Fruit fly (Drosophila melanogaster) whole organism, embryonic: ENCODE data around the gene CG6231.
A peak's percentile ranks its signal among the peaks of the same experiment; 100 is the strongest.

Experiments used
- CG10267 ChIP-seq: fragments of 200-800 bp; sonication (Bioruptor generic); optimal IDR thresholded peaks from 2 replicates; lab custom pipeline; 2018; ENCODE audit warnings: missing biosample characterization, mild to moderate bottlenecking, missing genetic modification characterization, moderate library complexity
- CG11560 ChIP-seq: fragments of 200-800 bp; sonication (Bioruptor generic); IDR thresholded peaks from 3 replicates; pipeline ENCODE4 v1.3.6; 2022; ENCODE audit warnings: missing biosample characterization, missing genetic modification characterization
- CG12744 ChIP-seq: fragments of 200-800 bp; sonication (Bioruptor generic); optimal IDR thresholded peaks from 2 replicates; lab custom pipeline; 2016; ENCODE audit warnings: missing biosample characterization, missing genetic modification characterization
- CG13775 ChIP-seq: fragments of 200-800 bp; sonication (Bioruptor generic); optimal IDR thresholded peaks from 3 replicates; lab custom pipeline; 2017; ENCODE audit warnings: missing biosample characterization, mild to moderate bottlenecking, missing genetic modification characterization
- CG14860 ChIP-seq: fragments of 200-800 bp; sonication (Bioruptor generic); IDR thresholded peaks from 3 replicates; pipeline ENCODE4 v1.3.6; 2022; ENCODE audit warnings: missing biosample characterization, missing genetic modification characterization; ENCODE audit not compliant: partially characterized antibody
- CG2712 ChIP-seq: fragments of 200-800 bp; optimal IDR thresholded peaks from 3 replicates; lab custom pipeline; 2019; ENCODE audit warnings: missing biosample characterization, mild to moderate bottlenecking, missing genetic modification characterization, moderate library complexity
- CG3065 ChIP-seq: fragments of 200-800 bp; sonication (Bioruptor generic); optimal IDR thresholded peaks from 2 replicates; lab custom pipeline; 2016; ENCODE audit warnings: missing biosample characterization, missing genetic modification characterization
- CG32772 ChIP-seq: fragments of 200-800 bp; sonication (Bioruptor generic); IDR thresholded peaks from 2 replicates; pipeline ENCODE4 v1.3.6; 2022; ENCODE audit warnings: missing biosample characterization, missing genetic modification characterization
- CG34376 ChIP-seq: fragments of 200-800 bp; sonication (Bioruptor generic); optimal IDR thresholded peaks from 2 replicates; lab custom pipeline; 2018; ENCODE audit warnings: missing biosample characterization, mild to moderate bottlenecking, missing genetic modification characterization
- CG4328 ChIP-seq: fragments of 200-800 bp; sonication (Bioruptor generic); optimal IDR thresholded peaks from 3 replicates; lab custom pipeline; 2017; ENCODE audit warnings: missing biosample characterization, missing genetic modification reagents, missing genetic modification characterization
- CG6854 ChIP-seq: fragments of 200-800 bp; sonication (Bioruptor generic); optimal IDR thresholded peaks from 3 replicates; lab custom pipeline; 2017; ENCODE audit warnings: missing biosample characterization, mild to moderate bottlenecking, missing genetic modification characterization
- CG7987 ChIP-seq: fragments of 200-800 bp; sonication (Bioruptor generic); optimal IDR thresholded peaks from 2 replicates; lab custom pipeline; 2018; ENCODE audit warnings: missing biosample characterization, mild to moderate bottlenecking, missing genetic modification characterization, moderate library complexity
- CG8765 ChIP-seq: fragments of 200-800 bp; sonication (Bioruptor generic); IDR thresholded peaks from 2 replicates; pipeline ENCODE4 v1.3.6; 2022; ENCODE audit warnings: missing biosample characterization, missing genetic modification characterization
- CkIIα-i1 ChIP-seq: fragments of 200-800 bp; sonication (Bioruptor generic); IDR thresholded peaks from 2 replicates; pipeline ENCODE4 v1.3.6; 2022; ENCODE audit warnings: missing biosample characterization, missing genetic modification characterization
- D ChIP-seq, 2 experiments: fragments of 200-800 bp in 1 of 2; fragments of >200 bp in 1 of 2; sonication (Bioruptor generic) in 1 of 2; optimal IDR thresholded peaks; 2 replicates in 1 of 2; 3 replicates in 1 of 2; lab custom pipeline; 2017; ENCODE audit warnings: mild to moderate bottlenecking in 1 of 2, missing biosample characterization in 1 of 2, missing genetic modification characterization in 1 of 2, missing genetic modification reagents in 1 of 2
- Dad ChIP-seq: fragments of 200-800 bp; sonication (Bioruptor generic); optimal IDR thresholded peaks from 3 replicates; lab custom pipeline; 2016; ENCODE audit warnings: missing biosample characterization, missing genetic modification characterization
- Dbx ChIP-seq: fragments of 200-800 bp; sonication (Bioruptor generic); IDR thresholded peaks from 3 replicates; pipeline ENCODE4 v1.3.6; 2022; ENCODE audit warnings: missing biosample characterization, missing genetic modification characterization
- Ets97D ChIP-seq: fragments of 200-800 bp; sonication (Bioruptor generic); optimal IDR thresholded peaks from 3 replicates; lab custom pipeline; 2016; ENCODE audit warnings: missing biosample characterization, missing genetic modification characterization
- Fer2 ChIP-seq: fragments of 200-800 bp; sonication (Bioruptor generic); optimal IDR thresholded peaks from 2 replicates; lab custom pipeline; 2018; ENCODE audit warnings: missing biosample characterization, mild to moderate bottlenecking, missing genetic modification characterization, moderate library complexity
- Lim3 ChIP-seq: fragments of 200-800 bp; sonication (Bioruptor generic); IDR thresholded peaks from 2 replicates; pipeline ENCODE4 v1.3.6; 2022; ENCODE audit warnings: missing biosample characterization, missing genetic modification characterization
- Myb ChIP-seq: fragments of 200-800 bp; sonication (Bioruptor generic); optimal IDR thresholded peaks from 2 replicates; lab custom pipeline; 2016; ENCODE audit warnings: missing biosample characterization, missing genetic modification characterization
- NK7.1 ChIP-seq: fragments of 200-800 bp; sonication (Bioruptor generic); optimal IDR thresholded peaks from 3 replicates; lab custom pipeline; 2016; ENCODE audit warnings: missing biosample characterization, missing genetic modification characterization
- Nf-YB ChIP-seq: fragments of 200-800 bp; sonication (Bioruptor generic); optimal IDR thresholded peaks from 3 replicates; lab custom pipeline; 2019; ENCODE audit warnings: missing biosample characterization, mild to moderate bottlenecking, missing genetic modification characterization, moderate library complexity
- Opbp ChIP-seq: fragments of 200-800 bp; sonication (Bioruptor generic); IDR thresholded peaks from 3 replicates; pipeline ENCODE4 v1.3.6; 2022; ENCODE audit warnings: missing biosample characterization, missing genetic modification characterization; ENCODE audit not compliant: partially characterized antibody
- cad ChIP-seq: fragments of >200 bp; optimal IDR thresholded peaks from 2 replicates; lab custom pipeline; 2017; ENCODE audit warnings: missing biosample characterization, missing genetic modification characterization
- chm ChIP-seq: fragments of 200-800 bp; sonication (Bioruptor generic); IDR thresholded peaks from 2 replicates; pipeline ENCODE4 v1.3.6; 2022; ENCODE audit warnings: missing biosample characterization, missing genetic modification characterization
- disco-r ChIP-seq: fragments of 200-800 bp; sonication (Bioruptor generic); optimal IDR thresholded peaks from 2 replicates; lab custom pipeline; 2016; ENCODE audit warnings: missing biosample characterization, missing genetic modification characterization
- ewg ChIP-seq: fragments of 200-800 bp; sonication (Bioruptor generic); optimal IDR thresholded peaks from 3 replicates; lab custom pipeline; 2017; ENCODE audit warnings: mild to moderate bottlenecking, missing biosample characterization, missing genetic modification reagents, missing genetic modification characterization
- inv ChIP-seq: fragments of 200-800 bp; sonication (Bioruptor generic); IDR thresholded peaks from 2 replicates; pipeline ENCODE4 v1.3.6; 2022; ENCODE audit warnings: missing biosample characterization, missing genetic modification characterization; ENCODE audit not compliant: partially characterized antibody
- lov ChIP-seq, 2 experiments: fragments of 200-800 bp in 1 of 2; fragments of >200 bp in 1 of 2; sonication (Bioruptor generic) in 1 of 2; IDR thresholded peaks in 1 of 2; optimal IDR thresholded peaks in 1 of 2; 2 replicates in 1 of 2; 3 replicates in 1 of 2; pipeline versions ENCODE4 v1.3.6 to Lab custom; 2017 to 2022; ENCODE audit warnings: missing biosample characterization in 1 of 2, missing genetic modification characterization in 1 of 2
- nau ChIP-seq: fragments of 200-800 bp; sonication (Bioruptor generic); optimal IDR thresholded peaks from 3 replicates; lab custom pipeline; 2017; ENCODE audit warnings: missing biosample characterization, mild to moderate bottlenecking, missing genetic modification characterization, missing genetic modification reagents
- nerfin-2 ChIP-seq: fragments of 200-800 bp; sonication (Bioruptor generic); IDR thresholded peaks from 2 replicates; pipeline ENCODE4 v1.3.6; 2022; ENCODE audit warnings: missing biosample characterization, missing genetic modification characterization; ENCODE audit not compliant: partially characterized antibody
- nmo ChIP-seq: fragments of 200-800 bp; sonication (Bioruptor generic); optimal IDR thresholded peaks from 2 replicates; lab custom pipeline; 2018; ENCODE audit warnings: missing biosample characterization, mild to moderate bottlenecking, missing genetic modification characterization, moderate library complexity
- oc ChIP-seq: fragments of 200-800 bp; sonication (Bioruptor generic); optimal IDR thresholded peaks from 2 replicates; lab custom pipeline; 2018; ENCODE audit warnings: missing biosample characterization, mild to moderate bottlenecking, missing genetic modification characterization, moderate library complexity
- phol ChIP-seq: fragments of 200-800 bp; sonication (Bioruptor generic); optimal IDR thresholded peaks from 3 replicates; lab custom pipeline; 2018; ENCODE audit warnings: missing biosample characterization, mild to moderate bottlenecking, missing genetic modification characterization, moderate library complexity
- pita ChIP-seq: fragments of 200-800 bp; sonication (Bioruptor generic); optimal IDR thresholded peaks from 2 replicates; lab custom pipeline; 2017; ENCODE audit warnings: missing biosample characterization, mild to moderate bottlenecking, missing genetic modification characterization
- pros ChIP-seq: fragments of 200-800 bp; sonication (Bioruptor generic); optimal IDR thresholded peaks from 3 replicates; lab custom pipeline; 2019; ENCODE audit warnings: missing biosample characterization, mild to moderate bottlenecking, missing genetic modification characterization, moderate library complexity
- pzg ChIP-seq: fragments of 200-800 bp; sonication (Bioruptor generic); optimal IDR thresholded peaks from 3 replicates; lab custom pipeline; 2018; ENCODE audit warnings: missing biosample characterization, mild to moderate bottlenecking, missing genetic modification characterization, moderate library complexity
- repo ChIP-seq: fragments of 200-800 bp; sonication (Bioruptor generic); optimal IDR thresholded peaks from 2 replicates; lab custom pipeline; 2016; ENCODE audit warnings: missing biosample characterization, missing genetic modification characterization
- ro ChIP-seq: fragments of 200-800 bp; sonication (Bioruptor generic); IDR thresholded peaks from 2 replicates; pipeline ENCODE4 v1.3.6; 2022; ENCODE audit warnings: missing biosample characterization, missing genetic modification characterization
- row ChIP-seq: fragments of 200-800 bp; sonication (Bioruptor generic); IDR thresholded peaks from 3 replicates; pipeline ENCODE4 v1.3.6; 2022; ENCODE audit warnings: missing biosample characterization, missing genetic modification characterization
- sc ChIP-seq, 3 experiments: fragments of >200 bp in 2 of 3; fragments of 200-800 bp in 1 of 3; sonication (Bioruptor generic) in 1 of 3; optimal IDR thresholded peaks; 2 replicates in 2 of 3; 3 replicates in 1 of 3; lab custom pipeline; 2017; ENCODE audit warnings: mild to moderate bottlenecking in 1 of 3, missing biosample characterization in 1 of 3, missing genetic modification characterization in 1 of 3, missing genetic modification reagents in 1 of 3
- seq ChIP-seq: fragments of 200-800 bp; sonication (Bioruptor generic); IDR thresholded peaks from 2 replicates; pipeline ENCODE4 v1.3.6; 2022; ENCODE audit warnings: missing biosample characterization, missing genetic modification characterization
- slou ChIP-seq: fragments of 200-800 bp; sonication (Bioruptor generic); optimal IDR thresholded peaks from 3 replicates; lab custom pipeline; 2016; ENCODE audit warnings: missing biosample characterization, missing genetic modification characterization
- sna ChIP-seq: fragments of 200-800 bp; sonication (Bioruptor generic); IDR thresholded peaks from 2 replicates; pipeline ENCODE4 v1.3.6; 2022; ENCODE audit warnings: missing biosample characterization, missing genetic modification characterization; ENCODE audit not compliant: partially characterized antibody
- tgo ChIP-seq: fragments of 200-800 bp; sonication (Bioruptor generic); IDR thresholded peaks from 3 replicates; pipeline ENCODE4 v1.3.6; 2022; ENCODE audit warnings: missing biosample characterization, missing genetic modification characterization
- tup ChIP-seq: fragments of 200-800 bp; sonication (Bioruptor generic); optimal IDR thresholded peaks from 2 replicates; lab custom pipeline; 2016; ENCODE audit warnings: missing biosample characterization, mild to moderate bottlenecking, missing genetic modification characterization, moderate library complexity
- vfl ChIP-seq: fragments of 200-800 bp; sonication (Bioruptor generic); optimal IDR thresholded peaks from 2 replicates; lab custom pipeline; 2016; ENCODE audit warnings: missing biosample characterization, missing genetic modification characterization

The CG6231 gene

DNA sequence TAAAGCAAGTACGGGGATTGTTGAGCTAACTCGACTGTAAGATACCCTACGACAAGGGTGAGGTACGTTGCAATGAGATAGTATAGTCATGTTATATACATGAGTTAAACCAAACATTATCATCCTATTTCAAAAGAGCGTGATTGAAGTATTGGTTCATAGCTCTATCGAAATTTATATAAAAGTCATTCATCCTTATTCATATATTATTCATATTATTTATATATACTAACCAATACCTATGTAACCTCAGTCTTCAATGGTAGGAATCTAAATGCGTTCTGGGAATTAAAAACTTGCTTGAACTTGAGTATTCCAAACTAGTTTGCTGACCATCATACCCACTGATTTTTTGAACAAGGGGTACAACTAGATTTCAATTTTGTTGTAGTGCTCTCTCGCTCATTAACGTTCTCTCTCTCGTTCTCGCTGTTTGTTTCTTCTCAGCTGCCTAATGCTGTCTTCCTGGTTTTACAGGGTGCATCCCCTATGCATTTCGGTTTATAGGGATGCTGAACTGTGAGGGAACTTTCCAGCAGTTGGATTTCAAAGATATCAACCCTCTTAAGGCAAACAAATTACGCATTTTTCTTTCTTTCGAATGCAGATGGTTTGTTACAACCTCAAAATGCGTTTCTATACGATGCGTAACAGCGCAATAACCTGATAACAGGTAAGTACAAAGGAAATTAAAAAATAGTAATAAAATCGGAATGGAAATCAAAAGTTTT lies 4.6 kb downstream of the CG6231 start (continued):
- TF ChIP-seq CG11560 (tag; lab: Robert Waterston, UW) (no peak), CkIIα-i1 (GFP tag; lab: Robert Waterston, UW) (no peak), NK7.1 (GFP tag; lab: Kevin White, UChicago) (no peak), pzg (GFP tag; lab: Kevin White, UChicago) (no peak), phol (tag; lab: Kevin White, UChicago) (peak; percentile 74), CG13775 (GFP tag; lab: Kevin White, UChicago) (peak; percentile 29), nmo (GFP tag; lab: Kevin White, UChicago) (peak; percentile 84), CG7987 (no peak), nerfin-2 (GFP tag; lab: Robert Waterston, UW) (no peak), Ets97D (GFP tag; lab: Kevin White, UChicago) (no peak), vfl (GFP tag; lab: Kevin White, UChicago) (no peak), Dbx (0 out of 3 replicates have a peak, but pooled peaks have one; percentile 57), Opbp (GFP tag; lab: Robert Waterston, UW) (no peak), CG4328 (GFP tag; lab: Kevin White, UChicago) (no peak), Lim3 (GFP tag; lab: Robert Waterston, UW) (no peak), oc (no peak), Fer2 (no peak), pita (no peak), pros (GFP tag; lab: Kevin White, UChicago) (peak; percentile 75), ewg (no peak), inv (GFP tag; lab: Robert Waterston, UW) (no peak), CG12744 (no peak), seq (no peak), row (GFP tag; lab: Robert Waterston, UW) (peak; percentile 68), CG34376 (no peak), disco-r (no peak), CG32772 (no peak), chm (GFP tag; lab: Robert Waterston, UW) (no peak), Dad (no peak), CG3065 (GFP tag; lab: Kevin White, UChicago) (no peak), nau (GFP tag; lab: Kevin White, UChicago) (peak; percentile 37), D (optimal IDR thresholded peaks at IDR 0.05; lab: Kevin White, UChicago) (no peak), D (GFP tag; optimal IDR thresholded peaks at IDR 0.05; lab: Kevin White, UChicago) (peak; percentile 45), slou (GFP tag; lab: Kevin White, UChicago) (no peak), ro (GFP tag; lab: Robert Waterston, UW) (no peak), cad (no peak), CG6854 (GFP tag; lab: Kevin White, UChicago) (no peak), CG14860 (GFP tag; lab: Robert Waterston, UW) (no peak), CG10267 (tag; lab: Kevin White, UChicago) (peak; percentile 56), repo (GFP tag; lab: Kevin White, UChicago) (no peak), sc (optimal IDR thresholded peaks at IDR 0.05; lab: Kevin White, UChicago) (no peak), sc (GFP tag; optimal IDR thresholded peaks at IDR 0.05; lab: Kevin White, UChicago) (no peak), sna (GFP tag; lab: Robert Waterston, UW) (no peak), tgo (GFP tag; lab: Robert Waterston, UW) (peak; percentile 40; the same call in 2 of the 3 replicates), CG2712 (peak; percentile 75), Myb (GFP tag; lab: Kevin White, UChicago) (no peak), tup (no peak), lov (optimal IDR thresholded peaks at IDR 0.05; lab: Kevin White, UChicago) (no peak), lov (GFP tag; IDR thresholded peaks at IDR 0.05; lab: Robert Waterston, UW) (no peak), CG8765 (GFP tag; lab: Robert Waterston, UW) (no peak), Nf-YB (GFP tag; lab: Kevin White, UChicago) (no peak)
